Worm (Caenorhabditis elegans): ENCODE measurements around the gene madf-8.
A peak's percentile ranks its signal among the peaks of the same experiment; 100 is the strongest.

- TF ChIP-seq ama-1 (optimal IDR thresholded peaks at IDR 0.05) (no peak), hmbx-1 (tag; optimal IDR thresholded peaks at IDR 0.05) (no peak), pes-1 (GFP tag; IDR thresholded peaks at IDR 0.05) (peak; percentile 58; the same call in 1 of the 2 replicates), flt-1 (GFP tag; IDR thresholded peaks at IDR 0.05) (no peak), aly-1 (tag; optimal IDR thresholded peaks at IDR 0.05) (peak; percentile 59), sea-1 (GFP tag; conservative IDR thresholded peaks at IDR 0.05) (0 out of 2 replicates have a peak, but pooled peaks have one; percentile 11), tbx-11 (GFP tag; IDR thresholded peaks at IDR 0.05) (no peak)
Observed at ce11 chrIII:3620652-3621051, 30.0 kb downstream of the madf-8 start.
